Comparison of ENCODE assay signal across 1 fruit fly cellular context in the genomic region with DNA sequence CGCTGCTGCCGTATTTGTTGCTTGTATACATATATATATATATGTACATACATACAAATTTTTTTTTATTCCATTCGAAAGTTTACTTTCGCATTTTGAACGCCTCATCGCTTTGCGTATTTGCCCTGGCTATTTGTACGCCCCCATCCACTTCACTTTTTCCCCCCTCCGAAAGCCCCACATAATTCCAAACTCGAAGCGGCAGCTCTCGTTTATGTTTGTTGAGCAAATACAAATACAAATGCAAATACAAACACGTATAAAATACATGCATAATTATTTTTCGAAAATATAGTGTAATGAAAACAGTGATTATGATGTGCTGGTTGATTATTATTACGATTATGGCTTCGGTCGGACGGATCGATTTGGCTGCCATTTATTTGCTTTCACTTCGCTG.
TF ChIP-seq lines count a peak whose summit lies in the region.

No protein-coding gene starts in this region.

TF ChIP-seq in whole organism, embryonic, 481 proteins besides CTCF, POLR2A, EP300 and RAD21 (continued from another document):
- TF ChIP-seq fru (optimal IDR thresholded peaks at IDR 0.05; lab: Kevin White, UChicago) (no peak), abd-A (tag; optimal IDR thresholded peaks at IDR 0.05; lab: Kevin White, UChicago) (peak; percentile 82), run (tag; optimal IDR thresholded peaks at IDR 0.05; lab: Kevin White, UChicago) (peak; percentile 82), NC2β (GFP tag; optimal IDR thresholded peaks at IDR 0.05; lab: Kevin White, UChicago) (peak; percentile 88), nom (GFP tag; optimal IDR thresholded peaks at IDR 0.05; lab: Kevin White, UChicago) (no peak), CG8281 (tag; optimal IDR thresholded peaks at IDR 0.05; lab: Kevin White, UChicago) (peak; percentile 77)
